Worm (Caenorhabditis elegans): ENCODE data around the gene tiar-1.

ce11 chrII:5696218-5696617 lies 18.4 kb downstream of the tiar-1 start:
- TF ChIP-seq ztf-29 (GFP tag; IDR thresholded peaks at IDR 0.05) (no peak), flt-1 (GFP tag; IDR thresholded peaks at IDR 0.05) (no peak), med-1 (GFP tag; optimal IDR thresholded peaks at IDR 0.05; ENCODE audit: insufficient read depth) (no peak), tab-1 (GFP tag; IDR thresholded peaks at IDR 0.05) (no peak), ref-1 (GFP tag; conservative IDR thresholded peaks at IDR 0.05) (no peak), ztf-23 (GFP tag; IDR thresholded peaks at IDR 0.05) (no peak), cog-1 (tag; optimal IDR thresholded peaks at IDR 0.05) (no peak), klf-2 (GFP tag; conservative IDR thresholded peaks at IDR 0.05) (no peak)
